Fruit fly (Drosophila melanogaster) whole organism, pupa: Measurements from ENCODE around the gene Pus1.

ENCODE experiments used
- CG12605 ChIP-seq: fragments of 200-800 bp; sonication (Bioruptor generic); IDR thresholded peaks from 2 replicates; pipeline ENCODE4 v1.3.6; 2022; ENCODE audit warnings: missing biosample characterization, missing genetic modification characterization
- CG32121 ChIP-seq: fragments of 200-800 bp; sonication (Bioruptor generic); IDR thresholded peaks from 2 replicates; pipeline ENCODE4 v1.3.6; 2022; ENCODE audit warnings: missing biosample characterization, missing genetic modification characterization
- CG4496 ChIP-seq: fragments of 200-800 bp; sonication (Bioruptor generic); IDR thresholded peaks from 3 replicates; pipeline ENCODE4 v1.3.6; 2022; ENCODE audit warnings: missing biosample characterization, missing genetic modification characterization
- EcR ChIP-seq: fragments of 200-800 bp; sonication (Bioruptor generic); optimal IDR thresholded peaks from 3 replicates; lab custom pipeline; 2019; ENCODE audit warnings: missing biosample characterization, missing genetic modification characterization, mild to moderate bottlenecking, moderate library complexity, missing genetic modification reagents
- Snoo ChIP-seq: fragments of 200-800 bp; sonication (Bioruptor generic); optimal IDR thresholded peaks from 3 replicates; lab custom pipeline; 2017; ENCODE audit warnings: missing biosample characterization, mild to moderate bottlenecking, missing genetic modification characterization, inconsistent platforms

- TF ChIP-seq Snoo (tag; lab: Kevin White, UChicago): peak; percentile 66
- TF ChIP-seq CG32121 (GFP tag; lab: Robert Waterston, UW): peak; percentile 66
- TF ChIP-seq EcR (GFP tag; lab: Kevin White, UChicago): peak; percentile 98
- TF ChIP-seq CG4496 (GFP tag; lab: Robert Waterston, UW): peak; percentile 77
- TF ChIP-seq CG12605 (GFP tag; lab: Robert Waterston, UW): peak; percentile 57; the same call in 1 of the 2 replicates
Observed at dm6 chr3R:20579816-20580215, 12.7 kb downstream of the Pus1 start, which contains the start of the genes EloB and Srp14.
